Worm (Caenorhabditis elegans): ENCODE measurements around the gene ZK813.6.

ZK813.6 gene

ce11 chrX:3467004-3467761 lies 42.6 kb downstream of the ZK813.6 start:
- TF ChIP-seq tra-4 (tag; optimal IDR thresholded peaks at IDR 0.05) (no peak), tbx-37 (GFP tag; conservative IDR thresholded peaks at IDR 0.05) (no peak), flt-1 (GFP tag; IDR thresholded peaks at IDR 0.05) (no peak), hmg-4 (GFP tag; optimal IDR thresholded peaks at IDR 0.05) (peak; percentile 65), sea-1 (GFP tag; conservative IDR thresholded peaks at IDR 0.05) (no peak)

ce11 chrX:3467958-3468357 lies 43.3 kb downstream of the ZK813.6 start:
- TF ChIP-seq aly-1 (tag; optimal IDR thresholded peaks at IDR 0.05) (no peak), tra-4 (tag; optimal IDR thresholded peaks at IDR 0.05) (no peak), ceh-36 (tag; optimal IDR thresholded peaks at IDR 0.05) (no peak), F13C5.2 (tag; optimal IDR thresholded peaks at IDR 0.05) (no peak), hmg-4 (GFP tag; optimal IDR thresholded peaks at IDR 0.05) (no peak), ets-7 (tag; optimal IDR thresholded peaks at IDR 0.05) (no peak), tbx-37 (GFP tag; conservative IDR thresholded peaks at IDR 0.05) (no peak), hnd-1 (tag; optimal IDR thresholded peaks at IDR 0.05) (no peak), tbx-11 (GFP tag; IDR thresholded peaks at IDR 0.05) (no peak), pes-1 (GFP tag; IDR thresholded peaks at IDR 0.05) (no peak), ceh-13 (GFP tag; optimal IDR thresholded peaks at IDR 0.05) (no peak), B0310.2 (tag; optimal IDR thresholded peaks at IDR 0.05) (no peak), ama-1 (optimal IDR thresholded peaks at IDR 0.05) (no peak), sea-1 (GFP tag; conservative IDR thresholded peaks at IDR 0.05) (no peak), hmbx-1 (tag; optimal IDR thresholded peaks at IDR 0.05) (no peak), scrt-1 (GFP tag; IDR thresholded peaks at IDR 0.05) (no peak), flt-1 (GFP tag; IDR thresholded peaks at IDR 0.05) (no peak)

ce11 chrX:3469332-3469731 lies 44.7 kb downstream of the ZK813.6 start:
- TF ChIP-seq pes-1 (GFP tag; IDR thresholded peaks at IDR 0.05) (no peak), scrt-1 (GFP tag; IDR thresholded peaks at IDR 0.05) (no peak), tra-4 (tag; optimal IDR thresholded peaks at IDR 0.05) (no peak)

ce11 chrX:3470307-3470706 lies 45.7 kb downstream of the ZK813.6 start:
- TF ChIP-seq sea-1 (GFP tag; conservative IDR thresholded peaks at IDR 0.05) = no peak
- TF ChIP-seq hmg-4 (GFP tag; optimal IDR thresholded peaks at IDR 0.05) = no peak
- TF ChIP-seq flt-1 (GFP tag; IDR thresholded peaks at IDR 0.05) = no peak
- TF ChIP-seq scrt-1 (GFP tag; IDR thresholded peaks at IDR 0.05) = no peak
- no peak for TF ChIP-seq ceh-13 (GFP tag; optimal IDR thresholded peaks at IDR 0.05)
- no peak for TF ChIP-seq tbx-11 (GFP tag; IDR thresholded peaks at IDR 0.05)
- no peak for TF ChIP-seq pes-1 (GFP tag; IDR thresholded peaks at IDR 0.05)
- no peak for TF ChIP-seq ets-7 (tag; optimal IDR thresholded peaks at IDR 0.05)
- TF ChIP-seq tbx-37 (GFP tag; conservative IDR thresholded peaks at IDR 0.05) = no peak
- TF ChIP-seq B0310.2 (tag; optimal IDR thresholded peaks at IDR 0.05) = no peak
- no peak for TF ChIP-seq ama-1 (optimal IDR thresholded peaks at IDR 0.05)
- no peak for TF ChIP-seq hnd-1 (tag; optimal IDR thresholded peaks at IDR 0.05)
- TF ChIP-seq aly-1 (tag; optimal IDR thresholded peaks at IDR 0.05) = no peak
- TF ChIP-seq hmbx-1 (tag; optimal IDR thresholded peaks at IDR 0.05) = no peak
- TF ChIP-seq ceh-36 (tag; optimal IDR thresholded peaks at IDR 0.05) = no peak
- TF ChIP-seq F13C5.2 (tag; optimal IDR thresholded peaks at IDR 0.05) = no peak
- TF ChIP-seq tra-4 (tag; optimal IDR thresholded peaks at IDR 0.05) = no peak

- TF ChIP-seq tra-4 (tag; optimal IDR thresholded peaks at IDR 0.05) = no peak
- 0 out of 2 replicates have a peak, but pooled peaks have one; percentile 33 for TF ChIP-seq tbx-11 (GFP tag; IDR thresholded peaks at IDR 0.05)
- TF ChIP-seq ceh-13 (GFP tag; optimal IDR thresholded peaks at IDR 0.05) = no peak
- no peak for TF ChIP-seq F13C5.2 (tag; optimal IDR thresholded peaks at IDR 0.05)
- TF ChIP-seq B0310.2 (tag; optimal IDR thresholded peaks at IDR 0.05) = peak; percentile 5
- TF ChIP-seq scrt-1 (GFP tag; IDR thresholded peaks at IDR 0.05) = no peak
- TF ChIP-seq ceh-36 (tag; optimal IDR thresholded peaks at IDR 0.05) = no peak
- no peak for TF ChIP-seq hmbx-1 (tag; optimal IDR thresholded peaks at IDR 0.05)
- no peak for TF ChIP-seq hnd-1 (tag; optimal IDR thresholded peaks at IDR 0.05)
- no peak for TF ChIP-seq flt-1 (GFP tag; IDR thresholded peaks at IDR 0.05)
- 0 out of 2 replicates have a peak, but pooled peaks have one; percentile 30 for TF ChIP-seq sea-1 (GFP tag; conservative IDR thresholded peaks at IDR 0.05)
- no peak for TF ChIP-seq ets-7 (tag; optimal IDR thresholded peaks at IDR 0.05)
- TF ChIP-seq ama-1 (optimal IDR thresholded peaks at IDR 0.05) = no peak
- TF ChIP-seq aly-1 (tag; optimal IDR thresholded peaks at IDR 0.05) = peak; percentile 2
- no peak for TF ChIP-seq tbx-37 (GFP tag; conservative IDR thresholded peaks at IDR 0.05)
- TF ChIP-seq pes-1 (GFP tag; IDR thresholded peaks at IDR 0.05) = 0 out of 2 replicates have a peak, but pooled peaks have one; percentile 26
- peak; percentile 84 for TF ChIP-seq hmg-4 (GFP tag; optimal IDR thresholded peaks at IDR 0.05)
These were observed 47.6 kb downstream of the ZK813.6 start for ce11 chrX:3472226-3472625.

ce11 chrX:3473793-3474192 lies 49.2 kb downstream of the ZK813.6 start:
- TF ChIP-seq ceh-13 (GFP tag; optimal IDR thresholded peaks at IDR 0.05) = no peak
- TF ChIP-seq ama-1 (optimal IDR thresholded peaks at IDR 0.05) = no peak
- no peak for TF ChIP-seq hmg-4 (GFP tag; optimal IDR thresholded peaks at IDR 0.05)
- TF ChIP-seq hmbx-1 (tag; optimal IDR thresholded peaks at IDR 0.05) = no peak
- no peak for TF ChIP-seq tra-4 (tag; optimal IDR thresholded peaks at IDR 0.05)
- no peak for TF ChIP-seq ceh-36 (tag; optimal IDR thresholded peaks at IDR 0.05)
- no peak for TF ChIP-seq scrt-1 (GFP tag; IDR thresholded peaks at IDR 0.05)
- no peak for TF ChIP-seq tbx-37 (GFP tag; conservative IDR thresholded peaks at IDR 0.05)
- TF ChIP-seq ets-7 (tag; optimal IDR thresholded peaks at IDR 0.05) = no peak
